Fruit fly (Drosophila melanogaster): ENCODE data around the gene CG43288.

CG43288 gene

DNA sequence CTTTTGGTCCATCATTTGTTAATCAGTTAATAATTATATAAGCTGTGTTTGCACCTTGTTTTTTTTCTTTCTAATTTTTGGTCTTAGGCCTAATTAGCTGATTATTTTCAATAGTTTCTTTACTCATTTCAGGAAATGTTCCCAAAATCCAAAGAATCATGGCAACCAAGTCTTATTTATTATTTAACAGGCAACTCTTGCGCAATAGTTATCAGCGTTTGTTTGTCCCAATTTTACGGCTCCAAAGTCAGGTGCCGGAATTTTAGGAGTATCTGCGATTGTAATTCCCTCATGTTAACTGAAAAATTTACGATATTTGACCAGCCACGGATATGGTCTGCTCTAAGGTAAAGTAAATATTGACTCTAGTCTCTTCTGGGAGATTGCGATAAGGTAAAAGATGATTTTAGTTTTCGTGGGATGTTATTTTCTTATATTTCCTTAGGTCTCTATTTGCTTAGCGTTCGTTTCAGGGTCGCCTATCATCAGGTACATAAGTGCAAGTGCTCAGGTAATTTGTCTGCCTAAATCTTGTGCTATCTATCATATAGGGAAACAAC, 10.5 kb upstream of the CG43288 start (continued):
- TF ChIP-seq CG8765 (GFP tag; IDR thresholded peaks at IDR 0.05) (no peak), CG7745 (tag; optimal IDR thresholded peaks at IDR 0.05) (peak; percentile 63), Jarid2 (GFP tag; optimal IDR thresholded peaks at IDR 0.05) (peak; percentile 8), CG16863 (GFP tag; optimal IDR thresholded peaks at IDR 0.05) (no peak), CG16813 (GFP tag; IDR thresholded peaks at IDR 0.05; ENCODE audit: partially characterized antibody) (no peak), CG12236 (GFP tag; optimal IDR thresholded peaks at IDR 0.05) (peak; percentile 24), nau (GFP tag; optimal IDR thresholded peaks at IDR 0.05) (peak; percentile 75), maf-S (GFP tag; optimal IDR thresholded peaks at IDR 0.05) (peak; percentile 4), Side (GFP tag; optimal IDR thresholded peaks at IDR 0.05) (peak; percentile 39), Med (GFP tag) (peak; percentile 88), CG7556 (GFP tag; optimal IDR thresholded peaks at IDR 0.05) (peak; percentile 43), wek (GFP tag; optimal IDR thresholded peaks at IDR 0.05) (peak; percentile 46), chm (GFP tag; IDR thresholded peaks at IDR 0.05) (0 out of 2 replicates have a peak, but pooled peaks have one; percentile 8), CG12219 (GFP tag; optimal IDR thresholded peaks at IDR 0.05) (peak; percentile 15), CG7987 (GFP tag; optimal IDR thresholded peaks at IDR 0.05) (peak; percentile 78), Kr (GFP tag; optimal IDR thresholded peaks at IDR 0.05) (peak; percentile 30), abd-A (tag; optimal IDR thresholded peaks at IDR 0.05) (no peak), CG6765 (GFP tag; optimal IDR thresholded peaks at IDR 0.05) (peak; percentile 14), schlank (tag; optimal IDR thresholded peaks at IDR 0.05) (peak; percentile 40), dmrt99B (tag; optimal IDR thresholded peaks at IDR 0.05) (peak; percentile 34), corto (GFP tag; optimal IDR thresholded peaks at IDR 0.05) (no peak), CG13424 (tag; optimal IDR thresholded peaks at IDR 0.05) (peak; percentile 32), CG34376 (GFP tag; optimal IDR thresholded peaks at IDR 0.05) (peak; percentile 37), NC2β (GFP tag; optimal IDR thresholded peaks at IDR 0.05) (peak; percentile 8), D19A (tag; optimal IDR thresholded peaks at IDR 0.05) (peak; percentile 23), Nf-YC (tag; optimal IDR thresholded peaks at IDR 0.05) (no peak), Hey (tag; optimal IDR thresholded peaks at IDR 0.05) (peak; percentile 36), twi (tag; optimal IDR thresholded peaks at IDR 0.05) (peak; percentile 32), tll (GFP tag; optimal IDR thresholded peaks at IDR 0.05) (peak in 1 of 2 experiments; percentile 84), CG8478 (optimal IDR thresholded peaks at IDR 0.05) (no peak), CG7928 (GFP tag; optimal IDR thresholded peaks at IDR 0.05) (peak; percentile 4), salm (tag; optimal IDR thresholded peaks at IDR 0.05) (peak; percentile 40), trh (GFP tag; optimal IDR thresholded peaks at IDR 0.05) (no peak), sens (GFP tag) (peak; percentile 89), CG12744 (GFP tag; optimal IDR thresholded peaks at IDR 0.05) (peak; percentile 6), CG2116 (GFP tag; optimal IDR thresholded peaks at IDR 0.05) (no peak), Camta (GFP tag; optimal IDR thresholded peaks at IDR 0.05) (peak; percentile 40), CG3995 (GFP tag; optimal IDR thresholded peaks at IDR 0.05) (no peak), CG8089 (GFP tag; optimal IDR thresholded peaks at IDR 0.05) (no peak), CG15696 (tag; optimal IDR thresholded peaks at IDR 0.05) (peak; percentile 75), CG4707 (GFP tag; optimal IDR thresholded peaks at IDR 0.05) (peak; percentile 42), CG2889 (GFP tag; IDR thresholded peaks at IDR 0.05) (no peak), fd3F (GFP tag; optimal IDR thresholded peaks at IDR 0.05) (no peak), CG10209 (GFP tag; optimal IDR thresholded peaks at IDR 0.05) (peak; percentile 50), CG2129 (GFP tag; IDR thresholded peaks at IDR 0.05; ENCODE audit: partially characterized antibody) (no peak), BtbVII (GFP tag; optimal IDR thresholded peaks at IDR 0.05) (peak; percentile 70), CG32532 (GFP tag; IDR thresholded peaks at IDR 0.05) (no peak), Hmx (GFP tag; optimal IDR thresholded peaks at IDR 0.05) (no peak), CrebB (tag; optimal IDR thresholded peaks at IDR 0.05) (peak; percentile 68), fd96Cb (tag; optimal IDR thresholded peaks at IDR 0.05) (no peak)
